Worm (Caenorhabditis elegans) whole organism, midembryonic: ENCODE data around the gene hrpl-1.

ENCODE experiments used
- cog-1 ChIP-seq: sonication (generic microtip); optimal IDR thresholded peaks from 2 replicates; lab custom pipeline; 2016; ENCODE audit warnings: missing genetic modification characterization, missing compliant biosample characterization
- ref-1 ChIP-seq: fragments of 200-800 bp; sonication (Bioruptor generic); conservative IDR thresholded peaks from 2 replicates; pipeline ENCODE4 v1.3.6; 2022; ENCODE audit warnings: missing genetic modification reagents, missing genetic modification characterization, missing compliant biosample characterization

DNA sequence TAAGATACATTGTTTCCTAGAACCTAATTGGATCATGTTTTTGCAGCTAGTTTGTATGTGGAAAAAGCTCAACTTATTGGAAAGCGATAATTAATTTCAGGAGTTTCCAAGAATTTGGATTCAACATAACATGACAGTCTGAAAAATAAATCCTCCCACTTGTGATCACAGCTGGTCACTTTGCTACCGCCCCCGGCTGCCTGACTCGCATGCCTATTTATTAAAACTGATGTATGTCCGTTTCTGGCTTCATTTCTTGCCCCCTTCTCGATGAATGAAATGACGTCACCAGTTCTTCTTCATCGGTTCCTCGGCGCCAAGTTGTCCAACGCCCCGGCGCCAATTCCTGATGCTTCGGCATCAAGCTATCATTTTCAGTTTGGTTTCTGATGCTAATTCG is 28.5 kb downstream of the hrpl-1 start:
- TF ChIP-seq cog-1 (tag; lab: Kevin White, UChicago): no peak
- no peak for TF ChIP-seq ref-1
